Worm (Caenorhabditis elegans): ENCODE data around the gene irg-4.
"Not testable (repeated sequence)": the region's sequence is repeated elsewhere in the genome, so short reads cannot be mapped to it uniquely, and the experiment has no call there.

irg-4 gene

DNA sequence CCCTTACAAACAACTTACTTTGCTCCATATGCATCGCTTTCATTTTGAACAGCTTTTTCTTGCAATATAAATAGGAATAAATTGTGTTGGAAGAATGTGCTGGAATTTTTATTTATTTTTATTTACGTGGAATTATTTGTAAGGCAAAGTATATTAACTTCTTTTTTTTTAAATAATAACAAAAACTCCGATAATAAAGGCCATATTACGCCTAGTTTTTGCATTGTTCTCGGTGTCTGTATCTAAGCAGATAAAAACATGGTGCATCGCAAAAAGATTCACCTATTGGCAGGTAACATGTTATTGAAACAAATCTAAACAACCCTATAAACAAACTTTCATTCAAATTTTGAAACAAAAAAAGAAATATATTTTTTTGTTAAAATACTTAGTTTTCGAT, 27.7 kb downstream of the irg-4 start, which contains the start of gene C25G4.8:
Gene C25G4.8, minus strand, starts transcription at position 101 of the 400 bp plus-strand sequence.
- TF ChIP-seq ham-2 (GFP tag; optimal IDR thresholded peaks at IDR 0.05) (no peak), nhr-2 (tag; optimal IDR thresholded peaks at IDR 0.05) (no peak), sptf-1 (tag; optimal IDR thresholded peaks at IDR 0.05) (no peak), M03D4.4 (tag; optimal IDR thresholded peaks at IDR 0.05) (no peak), lsy-2 (tag; optimal IDR thresholded peaks at IDR 0.05) (no peak), unc-120 (tag; optimal IDR thresholded peaks at IDR 0.05; ENCODE audit: poor library complexity, severe bottlenecking) (no peak), ceh-83 (GFP tag; optimal IDR thresholded peaks at IDR 0.05) (no peak)

ce11 chrIV:12464822-12465221, 29.2 kb downstream of the irg-4 start:
- TF ChIP-seq M03D4.4 (tag; optimal IDR thresholded peaks at IDR 0.05): no peak
- TF ChIP-seq cnd-1 (tag; optimal IDR thresholded peaks at IDR 0.05): no peak
- no peak for TF ChIP-seq ztf-11 (tag; optimal IDR thresholded peaks at IDR 0.05)
- no peak for TF ChIP-seq sptf-1 (tag; optimal IDR thresholded peaks at IDR 0.05)
- no peak for TF ChIP-seq mep-1 (tag; optimal IDR thresholded peaks at IDR 0.05)
- TF ChIP-seq elt-3 (tag; optimal IDR thresholded peaks at IDR 0.05): no peak
- TF ChIP-seq lsy-2 (tag; optimal IDR thresholded peaks at IDR 0.05): no peak
- TF ChIP-seq ceh-43 (GFP tag; optimal IDR thresholded peaks at IDR 0.05): no peak
- TF ChIP-seq flh-1 (GFP tag; optimal IDR thresholded peaks at IDR 0.05): no peak
- no peak for TF ChIP-seq ceh-83 (GFP tag; optimal IDR thresholded peaks at IDR 0.05)
- no peak for TF ChIP-seq snpc-4 (tag; optimal IDR thresholded peaks at IDR 0.05)

ce11 chrIV:12467761-12468160, 32.1 kb downstream of the irg-4 start:
- no peak for TF ChIP-seq flh-1 (GFP tag; optimal IDR thresholded peaks at IDR 0.05)
- peak; percentile 72 for TF ChIP-seq ceh-39 (tag; optimal IDR thresholded peaks at IDR 0.05)
- no peak for TF ChIP-seq sem-2 (GFP tag; optimal IDR thresholded peaks at IDR 0.05)

DNA sequence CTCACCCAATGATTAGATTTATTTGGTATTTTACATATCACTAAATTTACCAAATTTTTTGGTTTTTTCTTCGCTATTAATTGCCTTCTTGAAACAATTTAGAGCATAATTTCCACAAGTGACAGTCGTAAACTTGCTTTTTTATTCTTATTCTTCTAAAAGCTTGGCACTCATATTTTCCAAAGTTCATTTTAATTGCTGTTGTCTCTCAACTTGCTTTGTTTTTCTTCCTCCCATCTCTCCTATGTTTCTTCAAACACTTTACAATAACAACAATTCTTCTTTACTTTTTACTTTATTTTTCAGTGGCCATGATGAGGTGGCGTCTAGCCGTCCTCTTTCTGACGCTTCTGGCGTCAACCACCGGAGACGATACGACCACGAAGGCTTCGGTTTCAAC, 32.7 kb downstream of the irg-4 start, which contains the start of gene igdb-2:
Gene igdb-2, plus strand, starts transcription at position 301 of the 400 bp plus-strand sequence.
- TF ChIP-seq nhr-2 (tag; optimal IDR thresholded peaks at IDR 0.05) (no peak), pha-4 (tag; optimal IDR thresholded peaks at IDR 0.05) (no peak), ceh-83 (GFP tag; optimal IDR thresholded peaks at IDR 0.05) (no peak), ceh-39 (tag; optimal IDR thresholded peaks at IDR 0.05) (no peak), ces-1 (GFP tag; optimal IDR thresholded peaks at IDR 0.05) (no peak), ztf-11 (tag; optimal IDR thresholded peaks at IDR 0.05) (no peak), ceh-43 (GFP tag; optimal IDR thresholded peaks at IDR 0.05) (no peak), lin-32 (GFP tag; optimal IDR thresholded peaks at IDR 0.05) (no peak)

DNA sequence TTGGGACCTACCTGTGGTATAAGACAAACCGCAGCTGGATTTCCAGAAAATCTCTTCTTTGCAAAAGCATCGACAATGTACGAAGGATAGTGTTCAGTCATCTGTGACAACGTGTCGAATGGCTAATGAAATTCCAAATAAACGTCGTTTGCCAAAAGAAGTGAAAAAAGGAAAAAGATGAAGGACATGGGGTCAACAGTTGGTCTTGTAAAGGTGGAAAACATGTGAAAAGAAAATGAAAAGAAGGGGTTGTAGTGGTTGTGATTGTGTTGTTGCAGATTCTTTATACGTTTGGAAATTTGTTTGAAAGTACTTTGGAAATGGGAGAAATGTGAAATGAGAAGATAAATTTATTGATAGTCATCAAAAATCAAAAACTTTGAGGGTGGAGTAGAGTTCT, 41.3 kb downstream of the irg-4 start, which contains the start of gene T04A11.1:
Gene T04A11.1, minus strand, starts transcription at position 101 of the 400 bp plus-strand sequence.
- TF ChIP-seq hlh-1 (tag; optimal IDR thresholded peaks at IDR 0.05); sem-2 (GFP tag; optimal IDR thresholded peaks at IDR 0.05); zip-8 (tag; optimal IDR thresholded peaks at IDR 0.05): not testable (repeated sequence)

- TF ChIP-seq unc-62 (GFP tag; optimal IDR thresholded peaks at IDR 0.05); nhr-2 (tag; optimal IDR thresholded peaks at IDR 0.05); mep-1 (tag; optimal IDR thresholded peaks at IDR 0.05): not testable (repeated sequence)
Measured at ce11 chrIV:12478711-12479110, 43.1 kb downstream of the irg-4 start, which contains the start of gene igdb-1. igdb-1 (plus strand) TSS chrIV:12479011.

DNA sequence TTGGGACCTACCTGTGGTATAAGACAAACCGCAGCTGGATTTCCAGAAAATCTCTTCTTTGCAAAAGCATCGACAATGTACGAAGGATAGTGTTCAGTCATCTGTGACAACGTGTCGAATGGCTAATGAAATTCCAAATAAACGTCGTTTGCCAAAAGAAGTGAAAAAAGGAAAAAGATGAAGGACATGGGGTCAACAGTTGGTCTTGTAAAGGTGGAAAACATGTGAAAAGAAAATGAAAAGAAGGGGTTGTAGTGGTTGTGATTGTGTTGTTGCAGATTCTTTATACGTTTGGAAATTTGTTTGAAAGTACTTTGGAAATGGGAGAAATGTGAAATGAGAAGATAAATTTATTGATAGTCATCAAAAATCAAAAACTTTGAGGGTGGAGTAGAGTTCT, 48.8 kb downstream of the irg-4 start, which contains the start of gene T04A11.4:
Gene T04A11.4, minus strand, starts transcription at position 101 of the 400 bp plus-strand sequence.
- TF ChIP-seq pha-4 (tag; optimal IDR thresholded peaks at IDR 0.05); unc-39 (tag; optimal IDR thresholded peaks at IDR 0.05); ces-1 (GFP tag; optimal IDR thresholded peaks at IDR 0.05): not testable (repeated sequence)

DNA sequence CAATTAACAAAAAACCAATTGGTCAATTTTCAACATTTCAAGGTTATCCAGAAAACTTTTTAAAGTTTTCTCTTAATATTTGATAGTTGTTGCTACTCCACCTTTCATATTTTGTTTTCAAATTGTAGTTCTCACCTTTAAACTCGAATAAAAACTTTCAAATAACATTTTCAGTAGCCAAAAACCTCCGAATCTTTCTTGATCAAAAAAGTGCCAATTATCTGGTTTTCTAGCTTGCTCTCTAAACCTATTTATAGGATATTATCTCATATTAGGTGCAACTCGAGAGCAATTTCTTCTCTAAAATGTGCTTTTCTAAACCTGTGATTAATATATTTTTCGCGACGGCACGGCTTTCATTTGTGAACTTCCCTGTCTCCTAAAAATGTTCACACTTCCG, 51.6 kb downstream of the irg-4 start, which contains the start of gene sru-26:
Gene sru-26, plus strand, starts transcription at position 301 of the 400 bp plus-strand sequence.
- TF ChIP-seq M03D4.4 (tag; optimal IDR thresholded peaks at IDR 0.05) (no peak), snpc-4 (tag; optimal IDR thresholded peaks at IDR 0.05) (no peak), mls-2 (tag; optimal IDR thresholded peaks at IDR 0.05) (no peak), unc-39 (tag; optimal IDR thresholded peaks at IDR 0.05) (no peak), zip-8 (tag; optimal IDR thresholded peaks at IDR 0.05) (no peak), blmp-1 (tag; optimal IDR thresholded peaks at IDR 0.05) (no peak), nhr-12 (tag; optimal IDR thresholded peaks at IDR 0.05) (no peak), nhr-28 (tag; optimal IDR thresholded peaks at IDR 0.05) (no peak), pha-4 (tag; optimal IDR thresholded peaks at IDR 0.05) (no peak), ztf-11 (tag; optimal IDR thresholded peaks at IDR 0.05) (no peak), bed-3 (GFP tag; optimal IDR thresholded peaks at IDR 0.05) (no peak), ceh-83 (GFP tag; optimal IDR thresholded peaks at IDR 0.05) (no peak), unc-120 (tag; optimal IDR thresholded peaks at IDR 0.05; ENCODE audit: poor library complexity, severe bottlenecking) (no peak), mep-1 (tag; optimal IDR thresholded peaks at IDR 0.05) (no peak), nhr-2 (tag; optimal IDR thresholded peaks at IDR 0.05) (no peak), ces-1 (GFP tag; optimal IDR thresholded peaks at IDR 0.05) (no peak), nhr-76 (tag; optimal IDR thresholded peaks at IDR 0.05) (no peak), ceh-43 (GFP tag; optimal IDR thresholded peaks at IDR 0.05) (no peak), sptf-1 (tag; optimal IDR thresholded peaks at IDR 0.05) (no peak), elt-1 (tag; optimal IDR thresholded peaks at IDR 0.05; ENCODE audit: borderline replicate concordance, insufficient read depth) (no peak)

Data from whole organism, mixed stage, embryonic.